Fruit fly (Drosophila melanogaster) whole organism, adult: ENCODE measurements around the gene CG11085.

Experiments used
- CG14711 ChIP-seq: fragments of 200-800 bp; sonication (Bioruptor generic); optimal IDR thresholded peaks from 2 replicates; lab custom pipeline; 2018; ENCODE audit warnings: missing biosample characterization, mild to moderate bottlenecking, missing genetic modification characterization, moderate library complexity
- CG1620 ChIP-seq: fragments of 200-800 bp; sonication (Bioruptor generic); optimal IDR thresholded peaks from 2 replicates; lab custom pipeline; 2016; ENCODE audit warnings: missing biosample characterization, missing genetic modification characterization
- CG5204 ChIP-seq: fragments of 200-800 bp; sonication (Bioruptor generic); optimal IDR thresholded peaks from 2 replicates; lab custom pipeline; 2016; ENCODE audit warnings: missing biosample characterization, missing genetic modification characterization
- CG7045 ChIP-seq: fragments of 200-800 bp; sonication (Bioruptor generic); optimal IDR thresholded peaks from 2 replicates; lab custom pipeline; 2017; ENCODE audit warnings: missing biosample characterization, mild to moderate bottlenecking, missing genetic modification characterization
- Clk ChIP-seq: fragments of 200-800 bp; sonication (Bioruptor generic); optimal IDR thresholded peaks from 2 replicates; lab custom pipeline; 2017; ENCODE audit warnings: missing biosample characterization, missing genetic modification characterization
- Crg-1 ChIP-seq: fragments of 200-800 bp; sonication (Bioruptor generic); optimal IDR thresholded peaks from 2 replicates; lab custom pipeline; 2016; ENCODE audit warnings: missing biosample characterization, missing genetic modification characterization
- Hr96 ChIP-seq: fragments of 200-800 bp; sonication (Bioruptor generic); optimal IDR thresholded peaks from 2 replicates; lab custom pipeline; 2016; ENCODE audit warnings: missing biosample characterization, missing genetic modification characterization
- Mnt ChIP-seq: fragments of 200-800 bp; sonication (Bioruptor generic); optimal IDR thresholded peaks from 2 replicates; lab custom pipeline; 2016; ENCODE audit warnings: missing biosample characterization, mild to moderate bottlenecking, missing genetic modification characterization
- cic ChIP-seq: fragments of 200-800 bp; sonication (Bioruptor generic); optimal IDR thresholded peaks from 2 replicates; lab custom pipeline; 2017; ENCODE audit warnings: missing biosample characterization, mild to moderate bottlenecking, missing genetic modification characterization, moderate library complexity
- cnc ChIP-seq, 2 experiments: fragments of >200 bp; optimal IDR thresholded peaks; 2 replicates each; lab custom pipeline; 2017
- kay ChIP-seq: fragments of 200-800 bp; sonication (Bioruptor generic); peaks from one replicate; lab custom pipeline; 2016; ENCODE audit warnings: missing biosample characterization, missing genetic modification characterization, borderline replicate concordance
- ovo ChIP-seq: fragments of 200-800 bp; sonication (Bioruptor generic); optimal IDR thresholded peaks from 2 replicates; lab custom pipeline; 2016; ENCODE audit warnings: missing biosample characterization, missing genetic modification characterization
- pad ChIP-seq: fragments of 200-800 bp; sonication (Bioruptor generic); optimal IDR thresholded peaks from 3 replicates; lab custom pipeline; 2017; ENCODE audit warnings: missing biosample characterization, missing genetic modification characterization, mild to moderate bottlenecking, moderate library complexity, missing genetic modification reagents

dm6 chrX:12645361-12645760 lies 29.2 kb downstream of the CG11085 start:
- TF ChIP-seq kay (peak; percentile 44), CG5204 (GFP tag; lab: Kevin White, UChicago) (no peak), Hr96 (no peak), cnc (optimal IDR thresholded peaks at IDR 0.05; lab: Kevin White, UChicago) (no peak), Clk (no peak), Mnt (GFP tag; lab: Kevin White, UChicago) (no peak), CG7045 (GFP tag; lab: Kevin White, UChicago) (no peak), cic (no peak), pad (GFP tag; lab: Kevin White, UChicago) (no peak), ovo (GFP tag; lab: Kevin White, UChicago) (no peak), CG14711 (no peak), Crg-1 (GFP tag; lab: Kevin White, UChicago) (no peak), CG1620 (no peak)
